Fruit fly (Drosophila melanogaster) whole organism, embryonic: Measurements from ENCODE around the gene Pxn.

Experiments used
- Abd-B ChIP-seq: fragments of 200-800 bp; sonication (Bioruptor generic); optimal IDR thresholded peaks from 2 replicates; lab custom pipeline; 2018; ENCODE audit warnings: missing biosample characterization, mild to moderate bottlenecking, missing genetic modification characterization, moderate library complexity
- CG10321 ChIP-seq: fragments of 200-800 bp; sonication (Bioruptor generic); IDR thresholded peaks from 2 replicates; pipeline ENCODE4 v1.3.6; 2022; ENCODE audit warnings: missing biosample characterization, missing genetic modification characterization
- CG11456 ChIP-seq: fragments of 200-800 bp; sonication (Bioruptor generic); IDR thresholded peaks from 3 replicates; pipeline ENCODE4 v1.3.6; 2022; ENCODE audit warnings: missing biosample characterization, missing genetic modification characterization
- CG14014 ChIP-seq: fragments of 200-800 bp; sonication (Bioruptor generic); IDR thresholded peaks from 2 replicates; pipeline ENCODE4 v1.3.6; 2022; ENCODE audit warnings: missing biosample characterization, missing genetic modification characterization
- CG15011 ChIP-seq: fragments of 200-800 bp; sonication (Bioruptor generic); optimal IDR thresholded peaks from 3 replicates; lab custom pipeline; 2018; ENCODE audit warnings: missing biosample characterization, mild to moderate bottlenecking, missing genetic modification characterization
- CG15269 ChIP-seq: fragments of 200-800 bp; sonication (Bioruptor generic); optimal IDR thresholded peaks from 2 replicates; lab custom pipeline; 2018; ENCODE audit warnings: missing biosample characterization, mild to moderate bottlenecking, missing genetic modification characterization, moderate library complexity
- CG15479 ChIP-seq: fragments of 200-800 bp; sonication (Bioruptor generic); optimal IDR thresholded peaks from 3 replicates; lab custom pipeline; 2019; ENCODE audit warnings: missing biosample characterization, mild to moderate bottlenecking, missing genetic modification characterization, moderate library complexity
- CG16813 ChIP-seq: fragments of 200-800 bp; sonication (Bioruptor generic); IDR thresholded peaks from 3 replicates; pipeline ENCODE4 v1.3.6; 2022; ENCODE audit warnings: missing biosample characterization, missing genetic modification characterization; ENCODE audit not compliant: partially characterized antibody
- CG17359 ChIP-seq: fragments of 200-800 bp; sonication (Bioruptor generic); optimal IDR thresholded peaks from 3 replicates; lab custom pipeline; 2018; ENCODE audit warnings: missing biosample characterization, mild to moderate bottlenecking, missing genetic modification characterization, moderate library complexity
- CG17385 ChIP-seq: fragments of 200-800 bp; sonication (Bioruptor generic); optimal IDR thresholded peaks from 3 replicates; lab custom pipeline; 2018; ENCODE audit warnings: missing biosample characterization, mild to moderate bottlenecking, missing genetic modification characterization
- CG17829 ChIP-seq: fragments of 200-800 bp; optimal IDR thresholded peaks from 2 replicates; lab custom pipeline; 2019; ENCODE audit warnings: missing biosample characterization, mild to moderate bottlenecking, missing genetic modification characterization, moderate library complexity
- CG1832 ChIP-seq: fragments of 200-800 bp; sonication (Bioruptor generic); optimal IDR thresholded peaks from 2 replicates; lab custom pipeline; 2017; ENCODE audit warnings: missing biosample characterization, mild to moderate bottlenecking, missing genetic modification characterization, inconsistent platforms
- CG2875 ChIP-seq: fragments of 200-800 bp; sonication (Bioruptor generic); optimal IDR thresholded peaks from 2 replicates; lab custom pipeline; 2017; ENCODE audit warnings: missing biosample characterization, mild to moderate bottlenecking, missing genetic modification characterization, missing genetic modification reagents
- CG31224 ChIP-seq: fragments of 200-800 bp; sonication (Bioruptor generic); IDR thresholded peaks from 2 replicates; pipeline ENCODE4 v1.3.6; 2022; ENCODE audit warnings: missing biosample characterization, missing genetic modification characterization
- CG33213 ChIP-seq: fragments of 200-800 bp; sonication (Bioruptor generic); optimal IDR thresholded peaks from 3 replicates; lab custom pipeline; 2016; ENCODE audit warnings: missing biosample characterization, missing genetic modification characterization
- CG6765 ChIP-seq: fragments of 200-800 bp; sonication (Bioruptor generic); optimal IDR thresholded peaks from 3 replicates; lab custom pipeline; 2017; ENCODE audit warnings: missing biosample characterization, mild to moderate bottlenecking, missing genetic modification characterization
- CG7556 ChIP-seq: fragments of 200-800 bp; sonication (Bioruptor generic); optimal IDR thresholded peaks from 2 replicates; lab custom pipeline; 2017; ENCODE audit warnings: missing biosample characterization, mild to moderate bottlenecking, missing genetic modification characterization
- CG7839 ChIP-seq: fragments of 200-800 bp; sonication (Bioruptor generic); optimal IDR thresholded peaks from 3 replicates; lab custom pipeline; 2018; ENCODE audit warnings: missing biosample characterization, mild to moderate bottlenecking, missing genetic modification characterization, moderate library complexity
- CG7987 ChIP-seq: fragments of 200-800 bp; sonication (Bioruptor generic); optimal IDR thresholded peaks from 2 replicates; lab custom pipeline; 2018; ENCODE audit warnings: missing biosample characterization, mild to moderate bottlenecking, missing genetic modification characterization, moderate library complexity
- CG9727 ChIP-seq: fragments of 200-800 bp; sonication (Bioruptor generic); optimal IDR thresholded peaks from 3 replicates; lab custom pipeline; 2017; ENCODE audit warnings: missing biosample characterization, mild to moderate bottlenecking, missing genetic modification characterization
- CkIIα-i1 ChIP-seq: fragments of 200-800 bp; sonication (Bioruptor generic); IDR thresholded peaks from 2 replicates; pipeline ENCODE4 v1.3.6; 2022; ENCODE audit warnings: missing biosample characterization, missing genetic modification characterization
- CrebB ChIP-seq: fragments of 200-800 bp; sonication (Bioruptor generic); optimal IDR thresholded peaks from 3 replicates; lab custom pipeline; 2018; ENCODE audit warnings: missing biosample characterization, mild to moderate bottlenecking, missing genetic modification characterization
- Dbx ChIP-seq: fragments of 200-800 bp; sonication (Bioruptor generic); IDR thresholded peaks from 3 replicates; pipeline ENCODE4 v1.3.6; 2022; ENCODE audit warnings: missing biosample characterization, missing genetic modification characterization
- ERR ChIP-seq: fragments of 200-800 bp; sonication (Bioruptor generic); optimal IDR thresholded peaks from 2 replicates; lab custom pipeline; 2016; ENCODE audit warnings: missing biosample characterization, missing genetic modification characterization
- Elba2 ChIP-seq: fragments of 200-800 bp; sonication (Bioruptor generic); optimal IDR thresholded peaks from 3 replicates; lab custom pipeline; 2016; ENCODE audit warnings: missing biosample characterization, missing genetic modification characterization
- Gug ChIP-seq: fragments of 200-800 bp; sonication (Bioruptor generic); IDR thresholded peaks from 4 replicates; pipeline ENCODE4 v1.3.6; 2022; ENCODE audit warnings: missing biosample characterization, missing genetic modification characterization
- Mes4 ChIP-seq: fragments of 200-800 bp; sonication (Bioruptor generic); optimal IDR thresholded peaks from 2 replicates; lab custom pipeline; 2016; ENCODE audit warnings: missing biosample characterization, missing genetic modification characterization
- Nf-YA ChIP-seq: fragments of 200-800 bp; sonication (Bioruptor generic); IDR thresholded peaks from 2 replicates; pipeline ENCODE4 v1.3.6; 2022; ENCODE audit warnings: missing biosample characterization, missing genetic modification characterization
- Nf-YC ChIP-seq: fragments of 200-800 bp; optimal IDR thresholded peaks from 3 replicates; lab custom pipeline; 2019; ENCODE audit warnings: missing biosample characterization, mild to moderate bottlenecking, missing genetic modification characterization, moderate library complexity
- Oaz ChIP-seq: fragments of 200-800 bp; sonication (Bioruptor generic); IDR thresholded peaks from 2 replicates; pipeline ENCODE4 v1.3.6; 2022; ENCODE audit warnings: missing biosample characterization, missing genetic modification characterization
- Oli ChIP-seq: fragments of 200-800 bp; sonication (Bioruptor generic); optimal IDR thresholded peaks from 2 replicates; lab custom pipeline; 2018; ENCODE audit warnings: missing biosample characterization, mild to moderate bottlenecking, missing genetic modification characterization, moderate library complexity
- Side ChIP-seq: fragments of 200-800 bp; sonication (Bioruptor generic); optimal IDR thresholded peaks from 2 replicates; lab custom pipeline; 2016; ENCODE audit warnings: missing biosample characterization, missing genetic modification characterization
- TFAM ChIP-seq: fragments of 200-800 bp; sonication (Bioruptor generic); optimal IDR thresholded peaks from 2 replicates; lab custom pipeline; 2017; ENCODE audit warnings: missing biosample characterization, missing genetic modification characterization, inconsistent platforms
- croc ChIP-seq: fragments of 200-800 bp; sonication (Bioruptor generic); conservative IDR thresholded peaks from 3 replicates; pipeline ENCODE4 v1.3.6; 2022; ENCODE audit warnings: missing biosample characterization, missing genetic modification characterization
- crp ChIP-seq, 2 experiments: fragments of 200-800 bp; sonication (Bioruptor generic); optimal IDR thresholded peaks; 2 replicates in 1 of 2; 3 replicates in 1 of 2; lab custom pipeline; 2017; ENCODE audit warnings: missing biosample characterization in 2 of 2, missing genetic modification characterization in 2 of 2, mild to moderate bottlenecking in 1 of 2, moderate library complexity in 1 of 2
- eve ChIP-seq, 2 experiments: fragments of >200 bp; optimal IDR thresholded peaks; 2 replicates each; lab custom pipeline; 2017; ENCODE audit warnings: missing biosample characterization in 2 of 2, missing genetic modification characterization in 2 of 2
- inv ChIP-seq: fragments of 200-800 bp; sonication (Bioruptor generic); IDR thresholded peaks from 2 replicates; pipeline ENCODE4 v1.3.6; 2022; ENCODE audit warnings: missing biosample characterization, missing genetic modification characterization; ENCODE audit not compliant: partially characterized antibody
- mam ChIP-seq: fragments of 200-800 bp; sonication (Bioruptor generic); optimal IDR thresholded peaks from 3 replicates; lab custom pipeline; 2016; ENCODE audit warnings: missing biosample characterization, missing genetic modification characterization
- mld ChIP-seq: fragments of 200-800 bp; sonication (Bioruptor generic); IDR thresholded peaks from 3 replicates; pipeline ENCODE4 v1.3.6; 2022; ENCODE audit warnings: missing biosample characterization, missing genetic modification characterization; ENCODE audit not compliant: partially characterized antibody
- nau ChIP-seq: fragments of 200-800 bp; sonication (Bioruptor generic); optimal IDR thresholded peaks from 3 replicates; lab custom pipeline; 2017; ENCODE audit warnings: missing biosample characterization, mild to moderate bottlenecking, missing genetic modification characterization, missing genetic modification reagents
- nmo ChIP-seq: fragments of 200-800 bp; sonication (Bioruptor generic); optimal IDR thresholded peaks from 2 replicates; lab custom pipeline; 2018; ENCODE audit warnings: missing biosample characterization, mild to moderate bottlenecking, missing genetic modification characterization, moderate library complexity
- pfk ChIP-seq: fragments of 200-800 bp; sonication (Bioruptor generic); optimal IDR thresholded peaks from 2 replicates; lab custom pipeline; 2018; ENCODE audit warnings: missing biosample characterization, mild to moderate bottlenecking, missing genetic modification characterization, moderate library complexity
- rib ChIP-seq: fragments of 200-800 bp; sonication (Bioruptor generic); IDR thresholded peaks from 2 replicates; pipeline ENCODE4 v1.3.6; 2022; ENCODE audit warnings: missing biosample characterization, missing genetic modification characterization
- seq ChIP-seq: fragments of 200-800 bp; sonication (Bioruptor generic); IDR thresholded peaks from 2 replicates; pipeline ENCODE4 v1.3.6; 2022; ENCODE audit warnings: missing biosample characterization, missing genetic modification characterization
- shn ChIP-seq: fragments of 200-800 bp; sonication (Bioruptor generic); optimal IDR thresholded peaks from 3 replicates; lab custom pipeline; 2016; ENCODE audit warnings: missing biosample characterization, missing genetic modification characterization
- tin ChIP-seq: fragments of 200-800 bp; sonication (Bioruptor generic); optimal IDR thresholded peaks from 3 replicates; lab custom pipeline; 2016; ENCODE audit warnings: missing biosample characterization, missing genetic modification characterization
- toy ChIP-seq: fragments of 200-800 bp; sonication (Bioruptor generic); IDR thresholded peaks from 2 replicates; pipeline ENCODE4 v1.3.6; 2022; ENCODE audit warnings: missing biosample characterization, missing genetic modification characterization
- wdn ChIP-seq: fragments of 200-800 bp; sonication (Bioruptor generic); IDR thresholded peaks from 2 replicates; pipeline ENCODE4 v1.3.6; 2022; ENCODE audit warnings: missing biosample characterization, missing genetic modification characterization
- zfh2 ChIP-seq: fragments of 200-800 bp; sonication (Bioruptor generic); optimal IDR thresholded peaks from 2 replicates; lab custom pipeline; 2016; ENCODE audit warnings: missing biosample characterization, missing genetic modification characterization

Gene Pxn

DNA sequence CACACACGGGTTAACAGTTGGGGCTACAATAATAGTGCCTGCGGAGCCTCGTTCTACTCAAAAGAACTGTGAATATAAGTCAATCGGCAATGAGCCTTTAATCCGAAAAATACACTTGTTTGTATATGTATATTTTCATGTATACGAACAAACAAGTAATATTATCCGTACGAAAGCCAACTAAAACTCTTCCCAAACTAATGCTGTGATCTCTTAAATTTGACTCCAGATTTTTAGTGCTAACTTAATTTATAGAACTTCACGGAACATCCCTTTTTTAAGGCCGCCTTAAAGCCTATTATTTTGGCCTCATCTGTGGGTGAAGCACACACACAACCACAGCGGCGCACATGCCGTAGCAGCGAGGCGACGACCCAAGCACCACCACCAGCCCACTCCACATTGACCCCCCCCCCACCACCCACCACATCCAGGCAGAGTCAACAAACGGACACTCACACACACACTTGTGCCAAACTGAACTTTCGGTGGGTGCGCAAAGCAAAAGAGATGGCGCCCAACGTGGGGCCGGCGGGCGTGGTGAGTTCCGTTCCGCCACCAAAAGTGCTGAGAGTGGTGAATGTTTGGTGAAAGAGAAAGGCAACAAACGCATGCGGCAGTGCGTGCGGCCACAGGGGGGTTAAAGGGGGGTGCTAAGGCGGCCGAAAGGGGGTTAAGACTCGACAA, 45.6 kb downstream of the Pxn start (continued):
- peak; percentile 57 for TF ChIP-seq CG33213 (GFP tag; lab: Kevin White, UChicago)
- peak; percentile 89 for TF ChIP-seq CG15269 (tag; lab: Kevin White, UChicago)
- TF ChIP-seq Nf-YA (GFP tag; lab: Robert Waterston, UW) = 0 out of 2 replicates have a peak, but pooled peaks have one; percentile 42
- TF ChIP-seq CG10321 (GFP tag; lab: Robert Waterston, UW) = no peak
- peak; percentile 46; the same call in 1 of the 2 replicates for TF ChIP-seq rib
- TF ChIP-seq CG17359 = peak; percentile 83
- TF ChIP-seq nau (GFP tag; lab: Kevin White, UChicago) = peak; percentile 89
- peak; percentile 90 for TF ChIP-seq CG7839
- TF ChIP-seq Abd-B (GFP tag; lab: Kevin White, UChicago) = peak; percentile 72
- peak in 1 of 2 experiments; percentile 95 for TF ChIP-seq eve (GFP tag; optimal IDR thresholded peaks at IDR 0.05; lab: Kevin White, UChicago)
- no peak for TF ChIP-seq CG16813 (GFP tag; lab: Robert Waterston, UW)
- peak; percentile 53; the same call in 1 of the 3 replicates for TF ChIP-seq croc (GFP tag; lab: Robert Waterston, UW)
- peak; percentile 90 for TF ChIP-seq nmo (GFP tag; lab: Kevin White, UChicago)
- TF ChIP-seq CG1832 (GFP tag; lab: Kevin White, UChicago) = peak; percentile 15
- 0 out of 2 replicates have a peak, but pooled peaks have one; percentile 43 for TF ChIP-seq toy (GFP tag; lab: Robert Waterston, UW)
- 0 out of 3 replicates have a peak, but pooled peaks have one; percentile 50 for TF ChIP-seq CG11456 (GFP tag; lab: Robert Waterston, UW)
- peak; percentile 70 for TF ChIP-seq mam
- TF ChIP-seq pfk (GFP tag; lab: Kevin White, UChicago) = no peak
- TF ChIP-seq zfh2 (GFP tag; lab: Kevin White, UChicago) = peak; percentile 34
- peak in 1 of 2 experiments; percentile 31 for TF ChIP-seq crp (GFP tag; optimal IDR thresholded peaks at IDR 0.05; lab: Kevin White, UChicago)
- TF ChIP-seq CrebB (tag; lab: Kevin White, UChicago) = peak; percentile 67
- TF ChIP-seq CG7556 (GFP tag; lab: Kevin White, UChicago) = peak; percentile 92
- TF ChIP-seq ERR (GFP tag; lab: Kevin White, UChicago) = peak; percentile 64
- TF ChIP-seq CG31224 = no peak; the same call in 1 of the 2 replicates
- peak; percentile 70 for TF ChIP-seq tin (GFP tag; lab: Kevin White, UChicago)
- TF ChIP-seq Gug (GFP tag; lab: Robert Waterston, UW) = peak; percentile 59; the same call in 2 of the 4 replicates
- peak; percentile 82 for TF ChIP-seq seq (GFP tag; lab: Robert Waterston, UW)
- TF ChIP-seq Nf-YC (tag; lab: Kevin White, UChicago) = peak; percentile 70
- TF ChIP-seq Elba2 (GFP tag; lab: Kevin White, UChicago) = no peak
- TF ChIP-seq CG7987 = peak; percentile 50
- no peak for TF ChIP-seq inv (GFP tag; lab: Robert Waterston, UW)
- peak; percentile 83 for TF ChIP-seq CG17829
- TF ChIP-seq mld (GFP tag; lab: Robert Waterston, UW) = no peak
- peak; percentile 77 for TF ChIP-seq Mes4 (GFP tag; lab: Kevin White, UChicago)
- peak; percentile 54 for TF ChIP-seq shn
- TF ChIP-seq Oli (tag; lab: Kevin White, UChicago) = peak; percentile 90
- TF ChIP-seq CG6765 (GFP tag; lab: Kevin White, UChicago) = no peak
- TF ChIP-seq CG15479 (GFP tag; lab: Kevin White, UChicago) = no peak
- peak; percentile 86 for TF ChIP-seq CG15011
- TF ChIP-seq Oaz (GFP tag; lab: Robert Waterston, UW) = peak; percentile 70
- no peak for TF ChIP-seq CkIIα-i1 (GFP tag; lab: Robert Waterston, UW)
- TF ChIP-seq Side = peak; percentile 50
- TF ChIP-seq Dbx = no peak
- TF ChIP-seq CG2875 (GFP tag; lab: Kevin White, UChicago) = peak; percentile 73
- peak; percentile 20 for TF ChIP-seq TFAM (GFP tag; lab: Kevin White, UChicago)
- peak; percentile 88 for TF ChIP-seq CG17385 (GFP tag; lab: Kevin White, UChicago)
- TF ChIP-seq CG9727 (GFP tag; lab: Kevin White, UChicago) = peak; percentile 85
- TF ChIP-seq wdn (GFP tag; lab: Robert Waterston, UW) = 0 out of 2 replicates have a peak, but pooled peaks have one; percentile 22
- no peak; the same call in none of the 2 replicates for TF ChIP-seq CG14014
